Fruit fly (Drosophila melanogaster): ENCODE results near the gene CG16965.
"Not testable (repeated sequence)": the region's sequence is repeated elsewhere in the genome, so short reads cannot be mapped to it uniquely, and the experiment has no call there.

DNA sequence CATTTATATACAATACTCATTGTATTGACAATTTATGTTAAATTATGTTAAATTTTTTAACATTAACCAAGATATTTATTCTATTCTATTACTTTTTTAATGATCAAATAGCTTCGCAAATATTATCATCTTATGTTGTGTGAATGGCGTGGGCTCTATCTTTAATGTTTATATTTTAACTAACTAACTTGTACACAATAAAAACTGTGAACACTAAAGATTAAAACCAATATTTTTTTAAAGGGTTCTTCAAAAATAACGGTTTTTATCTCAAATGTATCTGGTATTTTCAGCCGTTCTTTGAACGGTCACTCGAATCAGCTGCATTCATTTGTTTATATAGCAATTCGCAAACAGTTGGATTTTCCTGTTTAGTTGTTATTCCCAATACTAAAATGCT lies 15.1 kb downstream of the CG16965 start, which contains the start of gene Ada1-1:
- TF ChIP-seq CG8478, CTCF (optimal IDR thresholded peaks at IDR 0.05): not testable (repeated sequence)

All from S2 (cell line).